Fruit fly (Drosophila melanogaster): ENCODE measurements around the gene Pax.

DNA sequence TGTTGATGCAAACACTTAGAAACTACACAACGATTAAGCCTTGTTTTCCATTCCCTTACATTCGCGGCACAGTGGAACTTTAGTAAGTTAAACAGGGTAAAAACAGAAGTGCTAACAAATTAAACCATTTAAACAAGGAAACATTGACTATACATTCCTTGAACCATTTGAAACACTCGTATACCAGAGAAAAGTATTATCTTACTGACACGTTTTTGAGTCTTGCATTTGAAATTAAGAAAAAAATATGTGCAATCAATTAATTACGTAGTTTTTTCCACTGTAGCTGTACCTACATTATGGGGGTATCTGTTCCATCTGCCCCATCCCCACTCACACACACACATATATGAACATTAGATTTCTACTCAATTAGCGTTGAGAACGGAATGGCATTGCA lies 6.9 kb upstream of the Pax start:
- no peak for TF ChIP-seq CG12605 (GFP tag; IDR thresholded peaks at IDR 0.05)
- no peak for TF ChIP-seq CG9948 (tag; optimal IDR thresholded peaks at IDR 0.05)
- no peak for TF ChIP-seq CG14655 (GFP tag; optimal IDR thresholded peaks at IDR 0.05)
- TF ChIP-seq Ets98B (GFP tag; IDR thresholded peaks at IDR 0.05) = no peak
- no peak for TF ChIP-seq EcR (GFP tag; optimal IDR thresholded peaks at IDR 0.05)
- peak; percentile 19 for TF ChIP-seq Pif1A (GFP tag; optimal IDR thresholded peaks at IDR 0.05)
